Worm (Caenorhabditis elegans): ENCODE data around the gene abhd-3.2.

- TF ChIP-seq Y56A3A.18 (GFP tag; IDR thresholded peaks at IDR 0.05) = no peak
- TF ChIP-seq hmg-1.2 (GFP tag; IDR thresholded peaks at IDR 0.05) = no peak
- no peak for TF ChIP-seq F49E8.2 (tag; optimal IDR thresholded peaks at IDR 0.05; ENCODE audit: insufficient read depth)
- no peak for TF ChIP-seq lsl-1 (GFP tag; optimal IDR thresholded peaks at IDR 0.05)
- no peak for TF ChIP-seq snpc-3.4 (tag; optimal IDR thresholded peaks at IDR 0.05)
- no peak for TF ChIP-seq mxl-1 (tag; optimal IDR thresholded peaks at IDR 0.05)
- no peak for TF ChIP-seq ceh-27 (GFP tag; optimal IDR thresholded peaks at IDR 0.05)
- TF ChIP-seq pha-4 (tag; optimal IDR thresholded peaks at IDR 0.05) = no peak
- no peak for TF ChIP-seq unc-62 (GFP tag; optimal IDR thresholded peaks at IDR 0.05)
- no peak for TF ChIP-seq athp-1 (tag; optimal IDR thresholded peaks at IDR 0.05)
- TF ChIP-seq nfyb-1 (GFP tag; IDR thresholded peaks at IDR 0.05) = no peak
- no peak for TF ChIP-seq Y79H2A.3 (GFP tag; conservative IDR thresholded peaks at IDR 0.05)
Measured at ce11 chrX:1018586-1018985, 40.8 kb upstream of the abhd-3.2 start.

Data from whole organism, young adult.